Fruit fly (Drosophila melanogaster): Measurements from ENCODE around the gene CG9175.

Gene CG9175

dm6 chr2L:6088371-6089365 is 10.1 kb downstream of the CG9175 start:
- peak; percentile 75 for TF ChIP-seq CG17801 (GFP tag; optimal IDR thresholded peaks at IDR 0.05; ENCODE audit: partially characterized antibody)

- no peak for TF ChIP-seq CG17801 (GFP tag; optimal IDR thresholded peaks at IDR 0.05; ENCODE audit: partially characterized antibody)
Measured at dm6 chr2L:6087685-6088084, 11.1 kb downstream of the CG9175 start.

dm6 chr2L:6086771-6087170 is 12.0 kb downstream of the CG9175 start:
- TF ChIP-seq CG17801 (GFP tag; optimal IDR thresholded peaks at IDR 0.05; ENCODE audit: partially characterized antibody): no peak

dm6 chr2L:6085733-6086317 is 12.9 kb downstream of the CG9175 start:
- TF ChIP-seq CG17801 (GFP tag; optimal IDR thresholded peaks at IDR 0.05; ENCODE audit: partially characterized antibody): no peak

- TF ChIP-seq CG17801 (GFP tag; optimal IDR thresholded peaks at IDR 0.05; ENCODE audit: partially characterized antibody): no peak
Measured at dm6 chr2L:6084694-6085093, 14.1 kb downstream of the CG9175 start.

dm6 chr2L:6082936-6083627 is 15.7 kb downstream of the CG9175 start:
- TF ChIP-seq CG17801 (GFP tag; optimal IDR thresholded peaks at IDR 0.05; ENCODE audit: partially characterized antibody): peak; percentile 28

- no peak for TF ChIP-seq CG17801 (GFP tag; optimal IDR thresholded peaks at IDR 0.05; ENCODE audit: partially characterized antibody)
Measured at dm6 chr2L:6082157-6082645, 16.6 kb downstream of the CG9175 start, which contains the start of gene Kr-h1. Kr-h1 (plus strand) TSS chr2L:6082603.

dm6 chr2L:6081134-6081832 is 17.5 kb downstream of the CG9175 start:
- no peak for TF ChIP-seq CG17801 (GFP tag; optimal IDR thresholded peaks at IDR 0.05; ENCODE audit: partially characterized antibody)

dm6 chr2L:6080329-6080728 is 18.4 kb downstream of the CG9175 start:
- TF ChIP-seq CG17801 (GFP tag; optimal IDR thresholded peaks at IDR 0.05; ENCODE audit: partially characterized antibody): no peak

- TF ChIP-seq CG17801 (GFP tag; optimal IDR thresholded peaks at IDR 0.05; ENCODE audit: partially characterized antibody): peak; percentile 2
Measured at dm6 chr2L:6078757-6079351, 19.9 kb downstream of the CG9175 start.

- no peak for TF ChIP-seq CG17801 (GFP tag; optimal IDR thresholded peaks at IDR 0.05; ENCODE audit: partially characterized antibody)
Measured at dm6 chr2L:6077632-6078031, 21.1 kb downstream of the CG9175 start.

dm6 chr2L:6076829-6077364 is 21.9 kb downstream of the CG9175 start:
- no peak for TF ChIP-seq CG17801 (GFP tag; optimal IDR thresholded peaks at IDR 0.05; ENCODE audit: partially characterized antibody)

- TF ChIP-seq CG17801 (GFP tag; optimal IDR thresholded peaks at IDR 0.05; ENCODE audit: partially characterized antibody): no peak
Measured at dm6 chr2L:6076143-6076542, 22.6 kb downstream of the CG9175 start.

- TF ChIP-seq CG17801 (GFP tag; optimal IDR thresholded peaks at IDR 0.05; ENCODE audit: partially characterized antibody): no peak
Measured at dm6 chr2L:6075345-6075744, 23.4 kb downstream of the CG9175 start.
